Worm (Caenorhabditis elegans): ENCODE data around the gene dop-4.

The dop-4 gene

ce11 chrX:1294607-1295303 lies at the start of gene dop-4:
TSS of gene dop-4 (plus strand) at chrX:1295253.
- no peak for TF ChIP-seq nhr-2 (tag; optimal IDR thresholded peaks at IDR 0.05)
- no peak for TF ChIP-seq hlh-1 (tag; optimal IDR thresholded peaks at IDR 0.05)
- TF ChIP-seq lin-32 (GFP tag; optimal IDR thresholded peaks at IDR 0.05), result no peak
- no peak for TF ChIP-seq lin-13 (tag; optimal IDR thresholded peaks at IDR 0.05)
- no peak for TF ChIP-seq ceh-43 (GFP tag; optimal IDR thresholded peaks at IDR 0.05)
- no peak for TF ChIP-seq unc-39 (tag; optimal IDR thresholded peaks at IDR 0.05)
- no peak for TF ChIP-seq flh-1 (GFP tag; optimal IDR thresholded peaks at IDR 0.05)
- TF ChIP-seq mls-2 (tag; optimal IDR thresholded peaks at IDR 0.05), result no peak
- TF ChIP-seq unc-62 (GFP tag; optimal IDR thresholded peaks at IDR 0.05), result no peak
- no peak for TF ChIP-seq tbx-8 (GFP tag; optimal IDR thresholded peaks at IDR 0.05)

ce11 chrX:1245717-1246116 lies 49.3 kb upstream of the dop-4 start, which contains the start of gene tsp-9:
TSS of gene tsp-9 (plus strand) at chrX:1246017.
- no peak for TF ChIP-seq drap-1 (GFP tag; optimal IDR thresholded peaks at IDR 0.05)
- TF ChIP-seq ceh-83 (GFP tag; optimal IDR thresholded peaks at IDR 0.05), result no peak
- TF ChIP-seq unc-62 (GFP tag; optimal IDR thresholded peaks at IDR 0.05), result no peak
- TF ChIP-seq ceh-39 (tag; optimal IDR thresholded peaks at IDR 0.05), result no peak
- no peak for TF ChIP-seq ceh-43 (GFP tag; optimal IDR thresholded peaks at IDR 0.05)
- TF ChIP-seq bed-3 (GFP tag; optimal IDR thresholded peaks at IDR 0.05), result no peak
- TF ChIP-seq pha-4 (tag; optimal IDR thresholded peaks at IDR 0.05), result no peak
- no peak for TF ChIP-seq hlh-1 (tag; optimal IDR thresholded peaks at IDR 0.05)
- TF ChIP-seq mep-1 (tag; optimal IDR thresholded peaks at IDR 0.05), result no peak
- no peak for TF ChIP-seq mls-2 (tag; optimal IDR thresholded peaks at IDR 0.05)
- no peak for TF ChIP-seq ham-2 (GFP tag; optimal IDR thresholded peaks at IDR 0.05)
- no peak for TF ChIP-seq ces-1 (GFP tag; optimal IDR thresholded peaks at IDR 0.05)
- TF ChIP-seq unc-120 (tag; optimal IDR thresholded peaks at IDR 0.05; ENCODE audit: poor library complexity, severe bottlenecking), result no peak
- TF ChIP-seq blmp-1 (tag; optimal IDR thresholded peaks at IDR 0.05), result no peak
- no peak for TF ChIP-seq elt-3 (tag; optimal IDR thresholded peaks at IDR 0.05)
- no peak for TF ChIP-seq M03D4.4 (tag; optimal IDR thresholded peaks at IDR 0.05)
- TF ChIP-seq zip-8 (tag; optimal IDR thresholded peaks at IDR 0.05), result no peak
- TF ChIP-seq mab-5 (tag; optimal IDR thresholded peaks at IDR 0.05), result no peak
- TF ChIP-seq sptf-1 (tag; optimal IDR thresholded peaks at IDR 0.05), result no peak

ce11 chrX:1249738-1250137 lies 45.3 kb upstream of the dop-4 start, which contains the start of gene C25G6.4:
TSS of gene C25G6.4 (minus strand) at chrX:1249838.
- TF ChIP-seq unc-120 (tag; optimal IDR thresholded peaks at IDR 0.05; ENCODE audit: poor library complexity, severe bottlenecking) (no peak), mls-2 (tag; optimal IDR thresholded peaks at IDR 0.05) (no peak), hlh-1 (tag; optimal IDR thresholded peaks at IDR 0.05) (no peak), nhr-28 (tag; optimal IDR thresholded peaks at IDR 0.05) (no peak), blmp-1 (tag; optimal IDR thresholded peaks at IDR 0.05) (no peak), mep-1 (tag; optimal IDR thresholded peaks at IDR 0.05) (no peak), elt-1 (tag; optimal IDR thresholded peaks at IDR 0.05; ENCODE audit: borderline replicate concordance, insufficient read depth) (no peak), lin-32 (GFP tag; optimal IDR thresholded peaks at IDR 0.05) (no peak)

- no peak for TF ChIP-seq lin-13 (tag; optimal IDR thresholded peaks at IDR 0.05)
- TF ChIP-seq nhr-2 (tag; optimal IDR thresholded peaks at IDR 0.05), result no peak
- TF ChIP-seq mep-1 (tag; optimal IDR thresholded peaks at IDR 0.05), result no peak
- no peak for TF ChIP-seq ham-2 (GFP tag; optimal IDR thresholded peaks at IDR 0.05)
- no peak for TF ChIP-seq nhr-237 (tag; optimal IDR thresholded peaks at IDR 0.05)
- TF ChIP-seq elt-3 (tag; optimal IDR thresholded peaks at IDR 0.05), result no peak
- no peak for TF ChIP-seq lin-32 (GFP tag; optimal IDR thresholded peaks at IDR 0.05)
- no peak for TF ChIP-seq hlh-1 (tag; optimal IDR thresholded peaks at IDR 0.05)
- TF ChIP-seq zip-8 (tag; optimal IDR thresholded peaks at IDR 0.05), result no peak
- TF ChIP-seq blmp-1 (tag; optimal IDR thresholded peaks at IDR 0.05), result no peak
- TF ChIP-seq ces-1 (GFP tag; optimal IDR thresholded peaks at IDR 0.05), result no peak
- TF ChIP-seq nhr-76 (tag; optimal IDR thresholded peaks at IDR 0.05), result no peak
Measured at ce11 chrX:1255547-1255946, 39.5 kb upstream of the dop-4 start, which contains the start of gene npr-11. TSS of gene npr-11 (minus strand) at chrX:1255647.

ce11 chrX:1257668-1258067 lies 37.4 kb upstream of the dop-4 start:
- TF ChIP-seq mep-1 (tag; optimal IDR thresholded peaks at IDR 0.05) (no peak), elt-3 (tag; optimal IDR thresholded peaks at IDR 0.05) (no peak), nhr-76 (tag; optimal IDR thresholded peaks at IDR 0.05) (no peak), tbx-8 (GFP tag; optimal IDR thresholded peaks at IDR 0.05) (no peak), snpc-4 (tag; optimal IDR thresholded peaks at IDR 0.05) (no peak), ham-2 (GFP tag; optimal IDR thresholded peaks at IDR 0.05) (no peak), ceh-83 (GFP tag; optimal IDR thresholded peaks at IDR 0.05) (no peak), unc-39 (tag; optimal IDR thresholded peaks at IDR 0.05) (no peak), lin-32 (GFP tag; optimal IDR thresholded peaks at IDR 0.05) (no peak), ceh-39 (tag; optimal IDR thresholded peaks at IDR 0.05) (no peak), lsy-2 (tag; optimal IDR thresholded peaks at IDR 0.05) (no peak), ztf-11 (tag; optimal IDR thresholded peaks at IDR 0.05) (no peak), sem-2 (GFP tag; optimal IDR thresholded peaks at IDR 0.05) (no peak), mab-5 (tag; optimal IDR thresholded peaks at IDR 0.05) (no peak), mls-2 (tag; optimal IDR thresholded peaks at IDR 0.05) (no peak), lin-13 (tag; optimal IDR thresholded peaks at IDR 0.05) (no peak), pha-4 (tag; optimal IDR thresholded peaks at IDR 0.05) (no peak), ces-1 (GFP tag; optimal IDR thresholded peaks at IDR 0.05) (no peak), elt-1 (tag; optimal IDR thresholded peaks at IDR 0.05; ENCODE audit: borderline replicate concordance, insufficient read depth) (no peak), M03D4.4 (tag; optimal IDR thresholded peaks at IDR 0.05) (no peak)

Measured in whole organism, mixed stage, embryonic.